Worm (Caenorhabditis elegans) whole organism, late embryonic: ENCODE results near the gene str-172.

Source experiments
- C08G9.2 ChIP-seq: sonication (generic microtip); optimal IDR thresholded peaks from 2 replicates; lab custom pipeline; 2016; ENCODE audit warnings: mild to moderate bottlenecking, missing genetic modification characterization, moderate library complexity, missing compliant biosample characterization
- C38D4.7 ChIP-seq: fragments of 200-800 bp; sonication (Bioruptor generic); optimal IDR thresholded peaks from 2 replicates; lab custom pipeline; 2018; ENCODE audit warnings: mild to moderate bottlenecking, missing genetic modification characterization, moderate library complexity, missing compliant biosample characterization
- F13H6.1 ChIP-seq: sonication (generic microtip); optimal IDR thresholded peaks from 2 replicates; lab custom pipeline; 2016; ENCODE audit warnings: missing genetic modification characterization, missing compliant biosample characterization
- K02D7.2 ChIP-seq: sonication (generic microtip); optimal IDR thresholded peaks from 2 replicates; lab custom pipeline; 2017; ENCODE audit warnings: mild to moderate bottlenecking, missing genetic modification characterization, missing compliant biosample characterization
- T23F11.4 ChIP-seq: fragments of 200-800 bp; sonication (Bioruptor generic); optimal IDR thresholded peaks from 2 replicates; lab custom pipeline; 2018; ENCODE audit warnings: mild to moderate bottlenecking, missing genetic modification characterization, missing compliant biosample characterization
- Y22D7AL.16 ChIP-seq: sonication (generic microtip); optimal IDR thresholded peaks from 2 replicates; lab custom pipeline; 2016; ENCODE audit warnings: missing genetic modification characterization, missing compliant biosample characterization
- ahr-1 ChIP-seq: sonication (generic microtip); optimal IDR thresholded peaks from 2 replicates; lab custom pipeline; 2016; ENCODE audit warnings: missing genetic modification characterization, missing compliant biosample characterization
- ama-1 ChIP-seq: fragments of 150-350 bp; optimal IDR thresholded peaks from 2 replicates; lab custom pipeline; 2014
- ceh-14 ChIP-seq: sonication (generic microtip); optimal IDR thresholded peaks from 2 replicates; lab custom pipeline; 2016; ENCODE audit warnings: missing genotype, missing genetic modification characterization, missing compliant biosample characterization
- ceh-19 ChIP-seq: fragments of 200-800 bp; sonication (Bioruptor generic); optimal IDR thresholded peaks from 2 replicates; lab custom pipeline; 2018; ENCODE audit warnings: mild to moderate bottlenecking, missing genetic modification characterization, missing compliant biosample characterization
- ceh-2 ChIP-seq: sonication (generic microtip); optimal IDR thresholded peaks from 2 replicates; lab custom pipeline; 2016; ENCODE audit warnings: missing genotype, missing genetic modification characterization, missing compliant biosample characterization
- ceh-22 ChIP-seq: sonication (generic microtip); optimal IDR thresholded peaks from 2 replicates; lab custom pipeline; 2017; ENCODE audit warnings: missing biosample characterization, missing genetic modification characterization
- ceh-24 ChIP-seq: sonication (generic microtip); optimal IDR thresholded peaks from 2 replicates; lab custom pipeline; 2016; ENCODE audit warnings: mild to moderate bottlenecking, missing genetic modification characterization, missing compliant biosample characterization
- ceh-30 ChIP-seq: fragments of 150-350 bp; optimal IDR thresholded peaks from 2 replicates; lab custom pipeline; 2014; ENCODE audit warnings: missing biosample characterization, missing genetic modification characterization
- ceh-34 ChIP-seq: sonication (generic microtip); optimal IDR thresholded peaks from 2 replicates; lab custom pipeline; 2016; ENCODE audit warnings: mild to moderate bottlenecking, missing genetic modification characterization, missing compliant biosample characterization
- ceh-48 ChIP-seq: sonication (generic microtip); optimal IDR thresholded peaks from 2 replicates; lab custom pipeline; 2016; ENCODE audit warnings: missing genetic modification characterization, inconsistent platforms, missing compliant biosample characterization
- ceh-9 ChIP-seq: sonication (generic microtip); optimal IDR thresholded peaks from 2 replicates; lab custom pipeline; 2016; ENCODE audit warnings: mild to moderate bottlenecking, missing genetic modification characterization, inconsistent platforms, missing compliant biosample characterization
- elt-2 ChIP-seq: sonication (generic microtip); optimal IDR thresholded peaks from 2 replicates; lab custom pipeline; 2016; ENCODE audit warnings: missing genetic modification reagents, missing genetic modification characterization, missing compliant biosample characterization
- elt-4 ChIP-seq: sonication (generic microtip); optimal IDR thresholded peaks from 2 replicates; lab custom pipeline; 2016; ENCODE audit warnings: missing genetic modification characterization, missing compliant biosample characterization
- ets-4 ChIP-seq: sonication (generic microtip); optimal IDR thresholded peaks from 2 replicates; lab custom pipeline; 2016; ENCODE audit warnings: missing genetic modification characterization, missing compliant biosample characterization
- eyg-1 ChIP-seq: sonication (generic microtip); optimal IDR thresholded peaks from 2 replicates; lab custom pipeline; 2016; ENCODE audit warnings: missing genotype, missing genetic modification characterization, missing compliant biosample characterization
- fax-1 ChIP-seq: sonication (generic microtip); optimal IDR thresholded peaks from 2 replicates; lab custom pipeline; 2016; ENCODE audit warnings: missing genotype, missing genetic modification characterization, missing compliant biosample characterization
- fkh-10 ChIP-seq: fragments of 150-350 bp; optimal IDR thresholded peaks from 2 replicates; lab custom pipeline; 2014; ENCODE audit warnings: missing biosample characterization, missing genetic modification reagents, missing genetic modification characterization
- fkh-6 ChIP-seq: sonication (generic microtip); optimal IDR thresholded peaks from 2 replicates; lab custom pipeline; 2016; ENCODE audit warnings: missing genetic modification characterization, missing compliant biosample characterization
- gmeb-2 ChIP-seq: sonication (generic microtip); optimal IDR thresholded peaks from 2 replicates; lab custom pipeline; 2016; ENCODE audit warnings: missing genetic modification characterization, inconsistent platforms, missing compliant biosample characterization
- hlh-13 ChIP-seq: fragments of 200-800 bp; sonication (Bioruptor generic); optimal IDR thresholded peaks from 2 replicates; lab custom pipeline; 2018; ENCODE audit warnings: mild to moderate bottlenecking, missing genetic modification characterization, missing compliant biosample characterization
- hlh-6 ChIP-seq: sonication (generic microtip); optimal IDR thresholded peaks from 2 replicates; lab custom pipeline; 2016; ENCODE audit warnings: missing genotype, missing genetic modification characterization, missing compliant biosample characterization
- hlh-8 ChIP-seq: sonication (generic microtip); optimal IDR thresholded peaks from 2 replicates; lab custom pipeline; 2016; ENCODE audit warnings: missing genotype, missing genetic modification characterization, missing compliant biosample characterization
- mec-3 ChIP-seq: sonication (generic microtip); optimal IDR thresholded peaks from 2 replicates; lab custom pipeline; 2016; ENCODE audit warnings: borderline replicate concordance, missing genetic modification characterization, missing compliant biosample characterization
- nhr-11 ChIP-seq: fragments of 150-350 bp; optimal IDR thresholded peaks from 2 replicates; lab custom pipeline; 2014; ENCODE audit warnings: missing biosample characterization, missing genetic modification characterization
- npax-4 ChIP-seq: sonication (generic microtip); optimal IDR thresholded peaks from 2 replicates; lab custom pipeline; 2016; ENCODE audit warnings: missing genetic modification characterization, missing compliant biosample characterization
- pag-3 ChIP-seq: sonication (generic microtip); optimal IDR thresholded peaks from 2 replicates; lab custom pipeline; 2016; ENCODE audit warnings: missing compliant biosample characterization, missing genetic modification characterization, borderline replicate concordance
- pha-2 ChIP-seq: sonication (generic microtip); optimal IDR thresholded peaks from 2 replicates; lab custom pipeline; 2017; ENCODE audit warnings: mild to moderate bottlenecking, missing genetic modification characterization, missing compliant biosample characterization
- pros-1 ChIP-seq: fragments of 150-350 bp; optimal IDR thresholded peaks from 2 replicates; lab custom pipeline; 2014; ENCODE audit warnings: missing biosample characterization, missing genetic modification reagents, missing genetic modification characterization
- ref-2 ChIP-seq: sonication (generic microtip); optimal IDR thresholded peaks from 2 replicates; lab custom pipeline; 2016; ENCODE audit warnings: missing genetic modification characterization, missing compliant biosample characterization
- sox-2 ChIP-seq: fragments of 200-800 bp; sonication (Bioruptor generic); IDR thresholded peaks from 2 replicates; pipeline ENCODE4 v1.3.6; 2022; ENCODE audit warnings: missing genetic modification reagents, missing genetic modification characterization, missing compliant biosample characterization
- sox-4 ChIP-seq: sonication (generic microtip); optimal IDR thresholded peaks from 2 replicates; lab custom pipeline; 2017; ENCODE audit warnings: mild to moderate bottlenecking, missing genetic modification characterization, inconsistent platforms, missing compliant biosample characterization
- syd-9 ChIP-seq: sonication (generic microtip); optimal IDR thresholded peaks from 2 replicates; lab custom pipeline; 2016; ENCODE audit warnings: mild to moderate bottlenecking, missing genetic modification characterization, moderate library complexity, missing compliant biosample characterization
- ttx-3 ChIP-seq: sonication (generic microtip); optimal IDR thresholded peaks from 2 replicates; lab custom pipeline; 2016; ENCODE audit warnings: missing genetic modification reagents, missing genetic modification characterization, missing compliant biosample characterization
- unc-3 ChIP-seq, 2 experiments: fragments of 200-800 bp in 1 of 2; sonication (Bioruptor generic) in 1 of 2; sonication (generic microtip) in 1 of 2; conservative IDR thresholded peaks in 1 of 2; optimal IDR thresholded peaks in 1 of 2; 2 replicates each; pipeline versions ENCODE4 v1.3.6 to Lab custom; 2016 to 2022; ENCODE audit warnings: missing compliant biosample characterization in 2 of 2, missing genetic modification characterization in 2 of 2, missing genetic modification reagents in 1 of 2
- unc-42 ChIP-seq: sonication (generic microtip); optimal IDR thresholded peaks from 2 replicates; lab custom pipeline; 2016; ENCODE audit warnings: missing genotype, missing genetic modification characterization, missing compliant biosample characterization
- unc-55 ChIP-seq: sonication (generic microtip); optimal IDR thresholded peaks from 2 replicates; lab custom pipeline; 2017; ENCODE audit warnings: missing biosample characterization, missing genetic modification reagents, missing genetic modification characterization
- unc-86 ChIP-seq: sonication (generic microtip); optimal IDR thresholded peaks from 2 replicates; lab custom pipeline; 2016; ENCODE audit warnings: missing genetic modification characterization, missing compliant biosample characterization

The str-172 gene

DNA sequence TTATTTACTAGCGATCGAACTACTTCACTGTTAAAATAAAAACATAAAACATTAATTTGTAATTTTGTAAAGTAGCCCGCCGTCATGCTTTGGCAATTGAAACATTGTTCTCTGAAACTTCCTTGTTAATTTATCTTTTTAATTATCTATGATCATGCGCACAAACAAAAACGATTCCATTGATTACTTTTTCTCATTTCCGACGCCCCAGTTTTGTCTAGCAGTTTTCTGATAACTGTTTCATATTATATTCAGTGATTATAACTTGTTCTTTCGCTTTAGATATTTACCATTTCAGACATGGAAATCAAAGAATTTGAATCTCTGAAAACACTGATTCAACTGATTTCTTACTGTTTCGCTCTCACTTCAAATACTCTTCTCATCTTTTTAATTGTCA, 9.6 kb upstream of the str-172 start, which contains the start of gene str-170:
TSS of gene str-170 (plus strand) at position 301 of the 400 bp plus-strand sequence.
- TF ChIP-seq ahr-1 (no peak), Y22D7AL.16 (tag; lab: Kevin White, UChicago) (no peak), ceh-30 (tag; lab: Kevin White, UChicago) (no peak), mec-3 (tag; lab: Kevin White, UChicago) (no peak), K02D7.2 (tag; lab: Kevin White, UChicago) (no peak), ref-2 (tag; lab: Kevin White, UChicago) (no peak), sox-4 (no peak), ceh-19 (no peak), ama-1 (lab: Kevin White, UChicago) (no peak), ceh-34 (tag; lab: Kevin White, UChicago) (no peak), T23F11.4 (GFP tag; lab: Kevin White, UChicago) (no peak), syd-9 (tag; lab: Kevin White, UChicago) (no peak), ceh-24 (tag; lab: Kevin White, UChicago) (no peak), sox-2 (GFP tag; lab: Robert Waterston, UW) (no peak), unc-3 (GFP tag; conservative IDR thresholded peaks at IDR 0.05; lab: Robert Waterston, UW) (no peak), unc-3 (tag; optimal IDR thresholded peaks at IDR 0.05; lab: Kevin White, UChicago) (no peak), elt-4 (tag; lab: Kevin White, UChicago) (no peak), fkh-6 (tag; lab: Kevin White, UChicago) (no peak), fax-1 (no peak), ceh-48 (tag; lab: Kevin White, UChicago) (no peak)
- TF ChIP-seq, all 69 proteins: peak for 0

DNA sequence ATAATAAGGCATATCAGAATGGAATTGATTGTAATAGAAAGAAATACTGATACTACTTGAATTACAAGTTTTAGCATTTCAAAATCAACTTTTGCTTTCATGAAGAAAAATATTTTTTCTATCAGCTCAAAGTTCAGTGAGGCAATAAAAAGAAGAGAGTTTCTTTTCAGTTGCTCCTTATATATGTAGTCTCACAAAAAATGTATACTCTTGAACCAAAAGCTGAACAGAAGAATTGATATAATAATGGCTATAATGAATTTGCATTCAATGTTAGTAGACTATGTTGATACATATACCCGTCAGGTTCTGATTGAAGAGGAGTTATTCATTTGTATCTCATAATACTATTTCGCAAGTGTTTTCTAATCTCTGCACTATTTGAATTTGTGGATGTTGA, 7.1 kb upstream of the str-172 start, which contains the start of gene str-174:
TSS of gene str-174 (minus strand) at position 101 of the 400 bp plus-strand sequence.
- no peak for TF ChIP-seq C08G9.2 (tag; lab: Kevin White, UChicago)
- TF ChIP-seq hlh-13 (GFP tag; lab: Kevin White, UChicago) = no peak

- TF ChIP-seq pag-3 (tag; lab: Kevin White, UChicago) (no peak), ceh-2 (no peak), npax-4 (tag; lab: Kevin White, UChicago) (no peak), pha-2 (tag; lab: Kevin White, UChicago) (no peak), ttx-3 (tag; lab: Kevin White, UChicago) (no peak), ceh-24 (tag; lab: Kevin White, UChicago) (no peak), hlh-8 (no peak), hlh-13 (GFP tag; lab: Kevin White, UChicago) (no peak), unc-3 (GFP tag; conservative IDR thresholded peaks at IDR 0.05; lab: Robert Waterston, UW) (no peak), unc-3 (tag; optimal IDR thresholded peaks at IDR 0.05; lab: Kevin White, UChicago) (no peak), elt-4 (tag; lab: Kevin White, UChicago) (no peak), fkh-10 (GFP tag; lab: Kevin White, UChicago) (no peak), unc-86 (tag; lab: Kevin White, UChicago) (no peak), ahr-1 (no peak), ets-4 (no peak), elt-2 (tag; lab: Kevin White, UChicago) (no peak), ceh-9 (no peak)
Measured at ce11 chrIV:4870546-4870945, 3.0 kb upstream of the str-172 start, which contains the start of gene str-175. Gene str-175 (minus strand): TSS chrIV:4870646.

DNA sequence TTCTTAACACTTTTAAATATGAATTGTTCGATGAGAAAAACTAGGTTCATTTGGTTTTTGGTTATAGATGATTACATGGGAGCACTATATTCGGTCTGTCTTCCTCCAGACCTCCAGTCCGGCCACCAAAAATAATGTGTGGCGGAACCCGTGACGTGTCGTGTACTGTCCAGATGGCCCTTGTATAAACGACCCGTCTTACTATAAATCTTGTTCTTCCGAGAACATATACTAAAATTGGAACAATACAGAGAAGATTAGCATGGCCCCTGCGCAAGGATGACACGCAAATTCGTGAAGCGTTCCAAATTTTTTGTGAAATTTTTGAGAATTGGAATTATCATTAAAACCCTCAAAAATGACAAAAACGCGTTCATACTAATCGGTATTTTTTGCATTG, 911 bp downstream of the str-172 start:
- TF ChIP-seq pros-1 (tag; lab: Kevin White, UChicago) = no peak
- TF ChIP-seq ceh-14 (tag; lab: Kevin White, UChicago) = no peak
- no peak for TF ChIP-seq nhr-11
- no peak for TF ChIP-seq eyg-1 (tag; lab: Kevin White, UChicago)
- no peak for TF ChIP-seq F13H6.1
- no peak for TF ChIP-seq ceh-2
- no peak for TF ChIP-seq gmeb-2 (tag; lab: Kevin White, UChicago)
- no peak for TF ChIP-seq C38D4.7 (GFP tag; lab: Kevin White, UChicago)
- no peak for TF ChIP-seq hlh-6 (tag; lab: Kevin White, UChicago)
- TF ChIP-seq ceh-22 = no peak
- TF ChIP-seq unc-55 (GFP tag; lab: Kevin White, UChicago) = no peak
- TF ChIP-seq unc-42 = no peak
- no peak for TF ChIP-seq syd-9 (tag; lab: Kevin White, UChicago)
- TF ChIP-seq ceh-48 (tag; lab: Kevin White, UChicago) = no peak
- TF ChIP-seq hlh-8 = no peak
- TF ChIP-seq, all 69 proteins: peak for 0
